Fruit fly (Drosophila melanogaster): ENCODE data around the gene mip130.

The mip130 gene

dm6 chrX:1879606-1880110, 28.4 kb upstream of the mip130 start, which contains the start of gene CG14818 (continued):
- TF ChIP-seq Aef1 (GFP tag; IDR thresholded peaks at IDR 0.05) (peak; percentile 39; the same call in 1 of the 3 replicates), dpn (GFP tag; optimal IDR thresholded peaks at IDR 0.05) (peak; percentile 59 to 61), CG7963 (GFP tag; IDR thresholded peaks at IDR 0.05; ENCODE audit: partially characterized antibody) (peak; percentile 68), Stat92E (GFP tag; optimal IDR thresholded peaks at IDR 0.05) (no peak), Doc2 (GFP tag; IDR thresholded peaks at IDR 0.05) (no peak), CG10431 (GFP tag; optimal IDR thresholded peaks at IDR 0.05) (no peak), CG1529 (GFP tag; optimal IDR thresholded peaks at IDR 0.05) (no peak), CG10979 (tag; optimal IDR thresholded peaks at IDR 0.05) (peak; percentile 37), CG34422 (GFP tag; IDR thresholded peaks at IDR 0.05) (peak; percentile 48; the same call in 1 of the 3 replicates), tup (GFP tag; optimal IDR thresholded peaks at IDR 0.05) (no peak), PHDP (tag; optimal IDR thresholded peaks at IDR 0.05) (peak; percentile 51), nom (GFP tag; optimal IDR thresholded peaks at IDR 0.05) (no peak), CG10543 (GFP tag; optimal IDR thresholded peaks at IDR 0.05) (peak; percentile 72), NFAT (GFP tag; IDR thresholded peaks at IDR 0.05) (peak; percentile 46; the same call in 1 of the 2 replicates), CG31388 (GFP tag; optimal IDR thresholded peaks at IDR 0.05) (no peak), repo (GFP tag; optimal IDR thresholded peaks at IDR 0.05) (peak; percentile 52), CG8388 (GFP tag; optimal IDR thresholded peaks at IDR 0.05) (peak; percentile 32), Chrac-16 (GFP tag; optimal IDR thresholded peaks at IDR 0.05) (peak; percentile 53), cg (GFP tag; optimal IDR thresholded peaks at IDR 0.05) (no peak), crc (GFP tag; optimal IDR thresholded peaks at IDR 0.05) (peak; percentile 50), hkb (optimal IDR thresholded peaks at IDR 0.05) (no peak), hkb (GFP tag; IDR thresholded peaks at IDR 0.05) (no peak), CG7271 (tag; optimal IDR thresholded peaks at IDR 0.05) (no peak), Gsc (GFP tag; IDR thresholded peaks at IDR 0.05) (no peak), CG3281 (GFP tag; optimal IDR thresholded peaks at IDR 0.05) (peak; percentile 55), Med (GFP tag) (peak; percentile 95), fd3F (GFP tag; optimal IDR thresholded peaks at IDR 0.05) (peak; percentile 48), pnt (GFP tag; optimal IDR thresholded peaks at IDR 0.05) (peak; percentile 56), Oli (tag; optimal IDR thresholded peaks at IDR 0.05) (peak; percentile 34), Meics (GFP tag; optimal IDR thresholded peaks at IDR 0.05) (peak; percentile 52), ewg (GFP tag; optimal IDR thresholded peaks at IDR 0.05) (peak; percentile 2), pan (optimal IDR thresholded peaks at IDR 0.05) (no peak), pan (GFP tag; optimal IDR thresholded peaks at IDR 0.05 in 1 of 2, IDR thresholded peaks at IDR 0.05 in 1 of 2) (peak in 1 of 2 experiments; percentile 73), slp2 (GFP tag; optimal IDR thresholded peaks at IDR 0.05) (peak; percentile 68), CG7372 (GFP tag; IDR thresholded peaks at IDR 0.05) (peak; percentile 56), CG14860 (GFP tag; IDR thresholded peaks at IDR 0.05; ENCODE audit: partially characterized antibody) (peak; percentile 82), slou (GFP tag; optimal IDR thresholded peaks at IDR 0.05) (no peak), yki (optimal IDR thresholded peaks at IDR 0.05) (no peak), pita (GFP tag; optimal IDR thresholded peaks at IDR 0.05) (no peak), CG3065 (GFP tag; optimal IDR thresholded peaks at IDR 0.05) (no peak), Hey (tag; optimal IDR thresholded peaks at IDR 0.05) (no peak), CG9817 (tag; optimal IDR thresholded peaks at IDR 0.05) (peak; percentile 78), exex (tag; optimal IDR thresholded peaks at IDR 0.05) (no peak), mirr (GFP tag; optimal IDR thresholded peaks at IDR 0.05) (peak; percentile 21), Mrtf (GFP tag; IDR thresholded peaks at IDR 0.05) (peak; percentile 33; the same call in 1 of the 3 replicates), her (GFP tag; optimal IDR thresholded peaks at IDR 0.05) (peak; percentile 36), br (optimal IDR thresholded peaks at IDR 0.05) (no peak), pho (GFP tag; optimal IDR thresholded peaks at IDR 0.05) (peak; percentile 41), CG18476 (GFP tag; optimal IDR thresholded peaks at IDR 0.05) (no peak), Lim3 (GFP tag; IDR thresholded peaks at IDR 0.05) (no peak), ase (GFP tag; IDR thresholded peaks at IDR 0.05) (0 out of 3 replicates have a peak, but pooled peaks have one; percentile 25)
